Worm (Caenorhabditis elegans): ENCODE data around the gene F37C4.4.

Gene F37C4.4

DNA sequence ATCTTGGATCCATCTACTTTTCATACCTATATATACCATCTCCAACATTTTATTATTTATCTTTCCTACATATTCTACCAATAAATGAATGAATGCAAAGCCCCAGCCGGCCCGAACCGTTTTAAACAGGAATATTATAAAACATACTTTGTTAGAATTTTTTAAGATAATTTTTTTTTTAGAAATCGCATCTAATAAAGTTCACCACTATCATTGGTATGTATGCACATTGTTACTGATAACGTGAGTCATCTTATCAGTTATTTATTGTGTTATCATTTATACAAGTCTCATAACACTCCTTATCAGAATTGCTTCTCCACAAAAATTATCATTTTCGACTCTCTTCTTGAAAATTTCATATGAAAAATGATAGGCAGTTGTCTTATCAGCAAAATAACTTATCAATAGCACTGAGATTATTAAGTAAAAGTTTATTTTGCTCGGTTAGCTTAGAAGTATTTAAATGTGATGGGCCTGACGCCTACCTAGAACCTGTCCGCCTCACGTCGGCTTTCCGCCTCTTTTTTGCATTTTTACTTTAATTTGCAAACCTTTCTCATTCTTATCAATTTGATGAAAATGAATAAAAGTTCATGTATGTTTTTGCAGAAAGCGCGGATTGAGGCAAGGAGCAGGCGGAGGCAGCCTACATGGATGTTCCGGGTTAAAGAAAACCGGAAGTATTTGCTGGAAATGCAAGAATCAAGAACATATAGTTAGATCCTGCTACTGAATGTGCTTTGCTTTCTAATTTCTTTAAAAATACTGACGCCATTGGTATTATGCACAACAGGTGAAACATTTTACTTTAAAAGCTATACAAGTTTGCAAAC is 32.8 kb downstream of the F37C4.4 start, which contains the start of gene srz-62 (continued):
- TF ChIP-seq vab-7 (GFP tag; IDR thresholded peaks at IDR 0.05): no peak
- no peak for TF ChIP-seq rbr-2 (tag; optimal IDR thresholded peaks at IDR 0.05)
- TF ChIP-seq sdz-12 (GFP tag; optimal IDR thresholded peaks at IDR 0.05): no peak
- peak; percentile 75 for TF ChIP-seq nhr-6 (tag; optimal IDR thresholded peaks at IDR 0.05)
- TF ChIP-seq zip-2 (tag; optimal IDR thresholded peaks at IDR 0.05): no peak
- peak in 1 of 2 experiments; percentile 63 for TF ChIP-seq unc-62 (GFP tag; optimal IDR thresholded peaks at IDR 0.05 in 1 of 2)
- no peak for TF ChIP-seq unc-62 (tag; optimal IDR thresholded peaks at IDR 0.05)
- TF ChIP-seq pha-4 (GFP tag; IDR thresholded peaks at IDR 0.05): no peak
- TF ChIP-seq pha-4 (tag; optimal IDR thresholded peaks at IDR 0.05): peak; percentile 16
- no peak for TF ChIP-seq mep-1 (tag; optimal IDR thresholded peaks at IDR 0.05)
- TF ChIP-seq nhr-77 (tag; optimal IDR thresholded peaks at IDR 0.05): peak; percentile 99
- peak; percentile 97 for TF ChIP-seq nhr-28 (tag; optimal IDR thresholded peaks at IDR 0.05)
- no peak for TF ChIP-seq hif-1 (tag; optimal IDR thresholded peaks at IDR 0.05)
- no peak for TF ChIP-seq zip-11 (GFP tag; IDR thresholded peaks at IDR 0.05)

DNA sequence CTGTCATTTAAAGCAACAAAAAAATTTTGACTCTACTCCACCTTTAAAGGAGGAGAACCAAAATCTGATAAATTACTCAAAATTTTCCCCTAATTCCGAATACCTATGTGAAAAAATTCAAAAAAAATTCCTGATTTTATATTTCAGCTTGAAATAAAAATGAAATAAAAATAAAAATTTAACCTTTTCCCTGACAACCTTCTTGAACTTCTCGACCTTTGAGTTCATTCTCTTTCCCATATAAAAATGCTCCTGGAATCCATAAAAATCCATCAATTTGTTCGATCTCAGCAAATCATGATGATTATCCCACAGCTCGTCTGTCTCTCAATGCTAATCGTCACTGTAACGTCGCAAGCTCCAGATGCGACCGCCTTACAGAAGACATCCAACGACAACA is 35.8 kb downstream of the F37C4.4 start, which contains the start of gene F56D6.6:
Gene F56D6.6 (plus strand): TSS at position 301 of the 400 bp plus-strand sequence.
- TF ChIP-seq ama-1 (optimal IDR thresholded peaks at IDR 0.05) (no peak), F49E8.2 (tag; optimal IDR thresholded peaks at IDR 0.05; ENCODE audit: borderline replicate concordance) (no peak), zfp-2 (tag; optimal IDR thresholded peaks at IDR 0.05) (no peak), F26F4.8 (GFP tag; conservative IDR thresholded peaks at IDR 0.05) (no peak), tra-1 (GFP tag; IDR thresholded peaks at IDR 0.05) (no peak), mep-1 (tag; optimal IDR thresholded peaks at IDR 0.05) (no peak), ceh-32 (tag; optimal IDR thresholded peaks at IDR 0.05; ENCODE audit: poor library complexity) (no peak), T20F7.1 (GFP tag; optimal IDR thresholded peaks at IDR 0.05) (no peak), fkh-10 (GFP tag; optimal IDR thresholded peaks at IDR 0.05) (no peak), lim-7 (GFP tag; IDR thresholded peaks at IDR 0.05) (no peak), zag-1 (tag; optimal IDR thresholded peaks at IDR 0.05) (no peak), F44E2.7 (GFP tag; IDR thresholded peaks at IDR 0.05) (no peak), nhr-42 (GFP tag; IDR thresholded peaks at IDR 0.05) (no peak), sdz-12 (GFP tag; optimal IDR thresholded peaks at IDR 0.05) (no peak), fos-1 (tag; optimal IDR thresholded peaks at IDR 0.05) (no peak), mdt-29 (GFP tag; IDR thresholded peaks at IDR 0.05) (no peak), gei-8 (GFP tag; optimal IDR thresholded peaks at IDR 0.05) (no peak), lin-39 (tag; optimal IDR thresholded peaks at IDR 0.05) (no peak), Y48G9A.11 (GFP tag; IDR thresholded peaks at IDR 0.05) (no peak), nhr-48 (tag; optimal IDR thresholded peaks at IDR 0.05) (no peak)

DNA sequence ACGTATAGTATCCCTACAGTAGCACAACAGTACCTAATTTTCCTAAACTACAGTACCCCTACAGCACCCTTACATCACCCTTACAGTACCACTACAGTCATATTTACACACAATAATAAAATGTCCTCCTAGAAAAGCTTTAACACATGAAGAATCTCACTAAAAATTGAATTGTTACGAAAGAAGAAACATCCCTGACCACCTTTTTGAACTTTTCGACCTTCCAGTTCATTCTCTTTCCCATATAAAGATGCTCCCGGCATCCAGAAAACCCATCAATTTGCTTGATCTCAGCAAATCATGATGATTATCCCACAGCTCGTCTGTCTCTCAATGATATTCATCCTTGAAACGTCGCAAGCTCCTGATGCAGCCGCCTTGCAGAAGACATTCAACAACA is 37.5 kb downstream of the F37C4.4 start, which contains the start of gene F56D6.21:
Gene F56D6.21 (plus strand): TSS at position 301 of the 400 bp plus-strand sequence.
- no peak for TF ChIP-seq lin-38 (GFP tag; IDR thresholded peaks at IDR 0.05)
- TF ChIP-seq fkh-10 (GFP tag; optimal IDR thresholded peaks at IDR 0.05): no peak
- no peak for TF ChIP-seq F10B5.3 (tag; optimal IDR thresholded peaks at IDR 0.05)
- no peak for TF ChIP-seq fos-1 (tag; optimal IDR thresholded peaks at IDR 0.05)
- no peak for TF ChIP-seq nhr-41 (GFP tag; IDR thresholded peaks at IDR 0.05)
- no peak for TF ChIP-seq hmg-1.1 (GFP tag; IDR thresholded peaks at IDR 0.05)
- no peak for TF ChIP-seq madf-9 (GFP tag; conservative IDR thresholded peaks at IDR 0.05)
- no peak for TF ChIP-seq hlh-11 (tag; optimal IDR thresholded peaks at IDR 0.05)
- TF ChIP-seq mxl-3 (GFP tag; optimal IDR thresholded peaks at IDR 0.05): no peak
- no peak for TF ChIP-seq arid-1 (GFP tag; conservative IDR thresholded peaks at IDR 0.05)
- no peak for TF ChIP-seq daf-12 (tag; optimal IDR thresholded peaks at IDR 0.05)
- no peak for TF ChIP-seq duxl-1 (tag; optimal IDR thresholded peaks at IDR 0.05; ENCODE audit: poor library complexity)
- TF ChIP-seq nhr-10 (tag; optimal IDR thresholded peaks at IDR 0.05): no peak
- no peak for TF ChIP-seq dmd-6 (GFP tag; IDR thresholded peaks at IDR 0.05)
- TF ChIP-seq ZK337.2 (GFP tag; IDR thresholded peaks at IDR 0.05): no peak

All from whole organism, L4 larva.